Worm (Caenorhabditis elegans) whole organism, young adult: ENCODE data around the gene msp-57.

Experiments
- D2030.7 ChIP-seq: fragments of 200-800 bp; sonication (Bioruptor generic); IDR thresholded peaks from 2 replicates; pipeline ENCODE4 v1.3.6; 2022; ENCODE audit warnings: missing genetic modification reagents, missing genetic modification characterization, missing compliant biosample characterization
- F22D6.2 ChIP-seq: sonication (generic microtip); optimal IDR thresholded peaks from 2 replicates; lab custom pipeline; 2016; ENCODE audit warnings: mild to moderate bottlenecking, missing genetic modification characterization, missing compliant biosample characterization
- F23B12.7 ChIP-seq: sonication (generic microtip); optimal IDR thresholded peaks from 2 replicates; lab custom pipeline; 2017; ENCODE audit warnings: missing genetic modification characterization, mild to moderate bottlenecking, missing compliant biosample characterization, antibody characterized with exemption, moderate library complexity; ENCODE audit not compliant: insufficient read depth
- F55B11.4 ChIP-seq: sonication (generic microtip); optimal IDR thresholded peaks from 2 replicates; lab custom pipeline; 2016; ENCODE audit warnings: missing compliant biosample characterization, missing genetic modification characterization, borderline replicate concordance; ENCODE audit not compliant: insufficient read depth
- ceh-100 ChIP-seq: fragments of 200-800 bp; sonication (Bioruptor generic); IDR thresholded peaks from 2 replicates; pipeline ENCODE4 v1.3.6; 2022; ENCODE audit warnings: missing genetic modification reagents, missing genetic modification characterization, missing compliant biosample characterization
- sea-2 ChIP-seq: fragments of 200-800 bp; sonication (Bioruptor generic); IDR thresholded peaks from 2 replicates; pipeline ENCODE4 v1.3.6; 2022; ENCODE audit warnings: missing genetic modification characterization, missing compliant biosample characterization

DNA sequence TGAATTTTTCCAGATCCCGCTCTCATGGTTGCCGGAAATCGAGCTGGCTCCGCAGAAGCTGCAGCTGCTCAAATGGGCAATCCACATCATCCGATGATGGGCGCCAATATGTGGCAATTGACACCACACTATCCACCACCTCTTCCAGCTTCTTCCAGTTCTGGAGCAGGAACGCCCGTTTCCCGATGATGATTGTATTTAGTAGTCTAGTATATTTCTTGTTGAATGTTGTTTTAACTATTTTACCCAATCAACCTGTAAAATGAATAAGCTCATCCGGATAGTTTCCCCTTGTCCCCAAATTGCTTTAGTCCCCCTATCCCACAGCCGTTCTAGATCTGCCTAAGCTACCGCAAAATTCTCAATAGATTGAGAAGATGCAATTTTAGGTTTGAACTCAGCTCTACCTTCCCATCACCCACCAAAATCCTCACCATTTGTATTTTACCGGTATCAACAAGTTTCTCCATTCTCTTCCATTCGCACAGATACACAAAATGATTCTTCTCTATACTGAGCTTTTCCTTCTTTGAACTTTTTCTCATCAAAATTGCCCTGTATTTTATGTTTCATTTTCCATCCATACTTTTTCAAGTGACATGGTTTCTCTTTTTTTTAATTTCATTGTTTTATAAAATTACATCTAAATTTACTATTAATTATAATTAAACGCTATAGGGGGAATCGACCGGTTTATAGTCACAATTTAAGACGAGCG lies 24.0 kb downstream of the msp-57 start:
- TF ChIP-seq D2030.7 (GFP tag; lab: Robert Waterston, UW) (no peak), F55B11.4 (no peak), sea-2 (GFP tag; lab: Robert Waterston, UW) (no peak), ceh-100 (GFP tag; lab: Robert Waterston, UW) (no peak), F23B12.7 (no peak), F22D6.2 (tag; lab: Kevin White, UChicago) (no peak)
